Fruit fly (Drosophila melanogaster): Measurements from ENCODE around the gene CG6788.

- no peak for TF ChIP-seq CG8478 (optimal IDR thresholded peaks at IDR 0.05)
- TF ChIP-seq Dll (optimal IDR thresholded peaks at IDR 0.05), result no peak
Observed at dm6 chrX:17875695-17876094, 12.3 kb upstream of the CG6788 start.

All from whole organism.